Worm (Caenorhabditis elegans): Measurements from ENCODE around the gene cnc-9.
A peak's percentile ranks its signal among the peaks of the same experiment; 100 is the strongest.

Gene cnc-9

DNA sequence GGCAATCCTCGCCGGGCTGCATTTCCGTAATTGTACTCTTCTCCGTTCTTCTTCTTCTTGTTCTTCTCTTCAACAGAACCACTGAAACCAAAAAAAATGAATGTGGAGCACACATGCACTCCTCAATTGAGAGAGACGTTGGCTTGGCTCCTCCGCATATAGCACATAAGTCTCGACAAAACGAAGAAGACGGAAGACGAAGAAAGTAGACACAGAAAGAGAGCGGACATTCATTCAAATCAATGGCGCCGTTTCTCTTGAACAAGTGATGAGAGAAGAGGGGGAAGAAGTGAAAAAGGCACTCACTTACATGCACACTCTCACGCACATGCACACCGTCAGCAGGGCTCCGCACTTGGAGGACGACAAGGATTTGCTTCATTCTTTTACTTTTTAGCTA is 37.5 kb upstream of the cnc-9 start, which contains the start of gene F25E5.9 (continued):
- TF ChIP-seq Y105C5A.15 (GFP tag; IDR thresholded peaks at IDR 0.05), result no peak
- TF ChIP-seq tag-97 (GFP tag; IDR thresholded peaks at IDR 0.05), result no peak
- TF ChIP-seq lin-13 (GFP tag; optimal IDR thresholded peaks at IDR 0.05), result no peak
- no peak for TF ChIP-seq nhr-111 (GFP tag; optimal IDR thresholded peaks at IDR 0.05)
- TF ChIP-seq lin-38 (GFP tag; IDR thresholded peaks at IDR 0.05), result no peak
- TF ChIP-seq ceh-28 (tag; optimal IDR thresholded peaks at IDR 0.05), result no peak
- peak; percentile 29 for TF ChIP-seq fkh-10 (GFP tag; optimal IDR thresholded peaks at IDR 0.05)

DNA sequence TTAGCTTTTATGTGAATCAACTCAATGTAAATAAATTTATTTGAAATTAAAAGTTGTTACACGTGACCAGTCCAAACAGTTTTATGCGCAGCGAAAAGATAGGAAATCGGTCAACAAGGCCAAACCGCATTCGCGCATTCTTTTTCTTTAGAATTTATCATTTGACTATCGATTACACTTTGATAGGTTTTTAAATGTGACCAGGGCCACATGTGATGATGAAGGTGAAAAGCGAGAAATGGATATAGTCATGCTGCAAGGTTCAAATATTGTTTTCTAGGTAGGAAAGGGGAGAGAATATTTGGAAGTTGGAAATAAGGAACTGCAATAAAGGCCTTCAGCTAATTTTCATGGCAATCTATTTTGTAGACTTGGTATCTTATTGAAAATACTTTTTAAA is 36.9 kb upstream of the cnc-9 start:
- TF ChIP-seq hlh-11 (tag; optimal IDR thresholded peaks at IDR 0.05) (peak; percentile 73), nhr-102 (tag; optimal IDR thresholded peaks at IDR 0.05) (peak; percentile 1), mdt-29 (GFP tag; IDR thresholded peaks at IDR 0.05) (0 out of 2 replicates have a peak, but pooled peaks have one; percentile 7), nhr-28 (tag; optimal IDR thresholded peaks at IDR 0.05) (peak; percentile 64), zfp-3 (GFP tag; conservative IDR thresholded peaks at IDR 0.05) (peak; percentile 63; the same call in 1 of the 2 replicates), ama-1 (optimal IDR thresholded peaks at IDR 0.05) (peak; percentile 91), duxl-1 (tag; optimal IDR thresholded peaks at IDR 0.05; ENCODE audit: poor library complexity) (peak; percentile 13), dve-1 (tag; optimal IDR thresholded peaks at IDR 0.05; ENCODE audit: insufficient read depth) (peak; percentile 34), madf-5 (GFP tag; IDR thresholded peaks at IDR 0.05) (no peak), dpl-1 (GFP tag; optimal IDR thresholded peaks at IDR 0.05) (peak; percentile 4), hlh-30 (tag; optimal IDR thresholded peaks at IDR 0.05; ENCODE audit: insufficient read depth) (peak; percentile 84), gei-8 (GFP tag; optimal IDR thresholded peaks at IDR 0.05) (no peak), madf-9 (GFP tag; conservative IDR thresholded peaks at IDR 0.05) (no peak), cey-2 (tag; optimal IDR thresholded peaks at IDR 0.05; ENCODE audit: borderline replicate concordance, insufficient read depth) (no peak), unc-62 (GFP tag; optimal IDR thresholded peaks at IDR 0.05 in 1 of 2) (peak in 1 of 2 experiments; percentile 8), unc-62 (tag; optimal IDR thresholded peaks at IDR 0.05) (no peak), Y75B8A.6 (GFP tag; IDR thresholded peaks at IDR 0.05) (0 out of 2 replicates have a peak, but pooled peaks have one; percentile 44), ceh-32 (tag; optimal IDR thresholded peaks at IDR 0.05; ENCODE audit: poor library complexity) (no peak), nhr-76 (tag; optimal IDR thresholded peaks at IDR 0.05) (no peak), daf-16 (GFP tag; optimal IDR thresholded peaks at IDR 0.05) (no peak), daf-16 (tag; optimal IDR thresholded peaks at IDR 0.05) (no peak), nhr-41 (GFP tag; IDR thresholded peaks at IDR 0.05) (no peak; the same call in 1 of the 2 replicates), mep-1 (tag; optimal IDR thresholded peaks at IDR 0.05) (peak; percentile 50), nhr-48 (tag; optimal IDR thresholded peaks at IDR 0.05) (no peak), aha-1 (tag) (peak; percentile 66), ceh-82 (tag; optimal IDR thresholded peaks at IDR 0.05) (no peak), zag-1 (tag; optimal IDR thresholded peaks at IDR 0.05) (no peak), ztf-11 (tag; optimal IDR thresholded peaks at IDR 0.05) (no peak), pha-4 (GFP tag; IDR thresholded peaks at IDR 0.05) (no peak), pha-4 (tag; optimal IDR thresholded peaks at IDR 0.05) (no peak), snpc-1.2 (GFP tag; IDR thresholded peaks at IDR 0.05) (no peak), mdl-1 (tag; optimal IDR thresholded peaks at IDR 0.05) (peak; percentile 8 to 73), mxl-3 (GFP tag; optimal IDR thresholded peaks at IDR 0.05) (peak; percentile 34), hmg-1.1 (GFP tag; IDR thresholded peaks at IDR 0.05) (no peak), lsy-2 (tag; optimal IDR thresholded peaks at IDR 0.05) (peak in 1 of 2 experiments; percentile 41), F44E2.7 (GFP tag; IDR thresholded peaks at IDR 0.05) (no peak)

Measured in whole organism, L4 larva.